Fruit fly (Drosophila melanogaster): ENCODE results near the gene Yod1.

Gene Yod1

dm6 chr3L:5133704-5134430 is at the start of gene Yod1 (continued):
- TF ChIP-seq tx (GFP tag; optimal IDR thresholded peaks at IDR 0.05) (no peak), ato (GFP tag; IDR thresholded peaks at IDR 0.05; ENCODE audit: partially characterized antibody) (peak; percentile 76), aop (GFP tag; IDR thresholded peaks at IDR 0.05) (no peak), Hand (GFP tag; optimal IDR thresholded peaks at IDR 0.05) (no peak), CG6813 (GFP tag; optimal IDR thresholded peaks at IDR 0.05) (no peak), Ravus (GFP tag; IDR thresholded peaks at IDR 0.05) (no peak), gsb (GFP tag; IDR thresholded peaks at IDR 0.05) (no peak), CG10321 (GFP tag; IDR thresholded peaks at IDR 0.05) (no peak), CG12659 (GFP tag; optimal IDR thresholded peaks at IDR 0.05) (peak; percentile 57), Atf-2 (GFP tag; optimal IDR thresholded peaks at IDR 0.05) (no peak), CG6854 (GFP tag; optimal IDR thresholded peaks at IDR 0.05) (no peak), CG32772 (GFP tag; IDR thresholded peaks at IDR 0.05) (peak; percentile 13; the same call in 1 of the 2 replicates), Pdp1 (GFP tag; optimal IDR thresholded peaks at IDR 0.05) (peak in 1 of 2 experiments; percentile 67), slou (GFP tag; optimal IDR thresholded peaks at IDR 0.05) (no peak), abd-A (tag; optimal IDR thresholded peaks at IDR 0.05) (peak; percentile 35), Trl (optimal IDR thresholded peaks at IDR 0.05) (no peak), Trl (GFP tag; optimal IDR thresholded peaks at IDR 0.05) (no peak), trh (GFP tag; optimal IDR thresholded peaks at IDR 0.05) (no peak), CG17359 (tag; optimal IDR thresholded peaks at IDR 0.05) (no peak), lilli (GFP tag; optimal IDR thresholded peaks at IDR 0.05) (no peak), CG4328 (GFP tag; optimal IDR thresholded peaks at IDR 0.05) (no peak)

- TF ChIP-seq NFAT (GFP tag; IDR thresholded peaks at IDR 0.05) (no peak), B-H2 (GFP tag; optimal IDR thresholded peaks at IDR 0.05) (no peak), stwl (tag; optimal IDR thresholded peaks at IDR 0.05) (peak; percentile 38), CG12219 (GFP tag; optimal IDR thresholded peaks at IDR 0.05) (peak; percentile 42), caup (GFP tag; optimal IDR thresholded peaks at IDR 0.05; ENCODE audit: severe bottlenecking) (peak; percentile 8), Hand (GFP tag; optimal IDR thresholded peaks at IDR 0.05) (no peak), eve (GFP tag; optimal IDR thresholded peaks at IDR 0.05) (no peak), sens (GFP tag) (peak; percentile 75), CkIIα-i1 (GFP tag; IDR thresholded peaks at IDR 0.05) (no peak), CG13296 (GFP tag; optimal IDR thresholded peaks at IDR 0.05) (no peak), CG11398 (GFP tag; optimal IDR thresholded peaks at IDR 0.05) (no peak), NfI (GFP tag; optimal IDR thresholded peaks at IDR 0.05) (peak; percentile 45), CG42726 (GFP tag; IDR thresholded peaks at IDR 0.05; ENCODE audit: partially characterized antibody) (no peak), Gug (GFP tag; IDR thresholded peaks at IDR 0.05) (no peak), CG13424 (tag; optimal IDR thresholded peaks at IDR 0.05) (no peak), chif (GFP tag; optimal IDR thresholded peaks at IDR 0.05) (no peak), Ets97D (GFP tag; optimal IDR thresholded peaks at IDR 0.05) (peak; percentile 87), sens-2 (GFP tag; IDR thresholded peaks at IDR 0.05) (peak; percentile 18; the same call in 1 of the 2 replicates), HLH4C (GFP tag; IDR thresholded peaks at IDR 0.05; ENCODE audit: partially characterized antibody) (no peak), CG17829 (tag; optimal IDR thresholded peaks at IDR 0.05) (no peak), MTF-1 (GFP tag; optimal IDR thresholded peaks at IDR 0.05; ENCODE audit: borderline replicate concordance) (peak; percentile 56), exex (tag; optimal IDR thresholded peaks at IDR 0.05) (no peak), bowl (GFP tag; IDR thresholded peaks at IDR 0.05) (no peak), CG7271 (tag; optimal IDR thresholded peaks at IDR 0.05) (peak; percentile 69), phol (tag; optimal IDR thresholded peaks at IDR 0.05) (no peak), CG1024 (GFP tag; IDR thresholded peaks at IDR 0.05) (peak; percentile 36; the same call in 1 of the 2 replicates), CG15514 (GFP tag; optimal IDR thresholded peaks at IDR 0.05) (peak; percentile 31), CG4424 (GFP tag; optimal IDR thresholded peaks at IDR 0.05) (no peak), ci (GFP tag; IDR thresholded peaks at IDR 0.05) (peak; percentile 81)
Observed at dm6 chr3L:5096674-5097073, 37.0 kb upstream of the Yod1 start.

All from whole organism, embryonic.